Fruit fly (Drosophila melanogaster) whole organism: ENCODE measurements around the gene CG33687.
A peak's percentile ranks its signal among the peaks of the same experiment; 100 is the strongest.

Experiments
- CG8478 ChIP-seq: fragments of >200 bp; optimal IDR thresholded peaks from 2 replicates; lab custom pipeline; 2018; ENCODE audit warnings: inconsistent platforms
- Dll ChIP-seq: fragments of >200 bp; optimal IDR thresholded peaks from 2 replicates; lab custom pipeline; 2017
- EcR ChIP-seq, 2 experiments: fragments of >200 bp; optimal IDR thresholded peaks; 2 replicates each; lab custom pipeline; 2017; ENCODE audit warnings: missing biosample characterization in 2 of 2, missing genetic modification characterization in 2 of 2, missing genetic modification reagents in 2 of 2
- pan ChIP-seq: fragments of >200 bp; optimal IDR thresholded peaks from 2 replicates; lab custom pipeline; 2017
- psq ChIP-seq: fragments of >200 bp; optimal IDR thresholded peaks from 2 replicates; lab custom pipeline; 2017
- usp ChIP-seq: fragments of >200 bp; optimal IDR thresholded peaks from 2 replicates; lab custom pipeline; 2017; ENCODE audit warnings: missing biosample characterization, missing genetic modification characterization, mixed read lengths

The CG33687 gene

DNA sequence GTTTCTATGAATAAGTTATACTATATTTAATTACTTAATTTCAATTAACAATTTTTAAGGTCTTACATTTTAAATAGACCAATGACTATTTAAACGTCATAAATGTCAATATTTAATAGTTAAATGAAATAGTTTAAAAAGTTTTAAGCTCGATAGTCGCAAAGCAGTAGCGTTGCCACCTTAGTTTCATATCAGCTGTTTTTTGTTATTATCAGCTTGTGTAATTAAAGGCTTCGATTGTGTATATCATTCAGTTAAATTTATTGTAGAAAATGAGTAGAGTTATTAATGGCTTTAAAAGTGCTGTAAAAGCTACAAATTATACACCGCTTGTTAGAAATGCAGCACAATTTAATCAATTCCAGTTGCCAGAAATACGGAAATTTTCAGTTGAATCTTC lies 35.3 kb downstream of the CG33687 start, which contains the start of gene Hsc20:
Gene Hsc20 (plus strand): TSS at position 204 of the 400 bp plus-strand sequence.
- TF ChIP-seq CG8478 (lab: Kevin White, UChicago) (no peak), EcR (GFP tag; optimal IDR thresholded peaks at IDR 0.05; lab: Kevin White, UChicago) (no peak), usp (no peak), Dll (lab: Kevin White, UChicago) (no peak), psq (no peak), pan (lab: Kevin White, UChicago) (no peak)

DNA sequence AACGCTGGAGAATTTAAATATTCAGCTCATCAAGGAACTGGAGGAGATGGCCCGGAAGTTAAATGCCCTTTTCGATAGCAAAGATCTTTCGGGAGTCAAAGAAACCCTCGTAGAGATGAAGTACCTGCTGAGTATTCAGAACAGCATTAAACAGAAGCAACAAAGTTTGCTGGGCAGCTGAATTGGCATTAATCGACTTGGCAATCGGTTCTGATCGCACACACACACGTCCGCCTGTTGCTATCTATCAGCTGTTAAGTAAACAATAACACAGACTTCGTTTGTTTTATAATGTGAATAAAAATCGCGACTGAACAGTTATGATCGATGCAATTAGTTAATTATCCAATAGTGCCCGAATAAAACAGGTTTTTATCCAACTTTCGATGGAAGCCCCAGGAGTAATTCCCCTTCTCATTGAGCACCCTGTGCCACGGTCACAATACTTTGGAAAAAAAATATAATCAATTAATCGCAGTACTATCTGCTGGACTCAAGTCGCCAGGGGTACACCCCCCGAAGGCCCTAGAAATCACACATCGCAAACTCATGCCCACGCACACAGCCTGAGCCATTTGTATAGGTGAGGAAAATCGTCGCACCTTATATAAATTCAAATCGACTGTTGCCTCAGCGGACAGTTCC lies 36.3 kb downstream of the CG33687 start:
- TF ChIP-seq Dll (lab: Kevin White, UChicago): no peak
- no peak for TF ChIP-seq pan (lab: Kevin White, UChicago)
- TF ChIP-seq EcR (GFP tag; optimal IDR thresholded peaks at IDR 0.05; lab: Kevin White, UChicago): no peak
- no peak for TF ChIP-seq CG8478 (lab: Kevin White, UChicago)
- no peak for TF ChIP-seq psq
- TF ChIP-seq usp: no peak

DNA sequence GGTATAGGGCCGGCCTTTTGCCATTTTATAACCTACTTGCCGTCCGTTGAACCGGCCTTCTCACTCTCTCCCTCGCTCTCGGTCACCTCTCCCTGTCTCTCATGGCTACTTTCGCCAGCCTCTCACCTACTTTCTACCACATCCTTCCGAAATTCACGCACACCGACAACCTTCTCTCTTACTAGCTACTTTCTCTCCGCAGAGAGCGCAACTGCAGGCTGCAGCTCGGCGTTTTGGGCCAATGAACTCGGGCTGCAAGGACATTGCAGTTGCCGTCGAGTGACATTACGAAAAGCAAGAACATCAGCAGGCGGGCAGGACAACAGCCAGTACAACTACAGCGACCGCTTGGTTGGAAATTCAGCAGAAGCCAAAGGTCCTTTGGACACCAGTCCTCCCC lies 43.6 kb downstream of the CG33687 start:
- TF ChIP-seq EcR (GFP tag; optimal IDR thresholded peaks at IDR 0.05; lab: Kevin White, UChicago) (peak in 1 of 2 experiments; percentile 61), Dll (lab: Kevin White, UChicago) (no peak)
